Fruit fly (Drosophila melanogaster) whole organism, embryonic: ENCODE results near the gene drm.

Experiments
- C15 ChIP-seq: fragments of 200-800 bp; sonication (Bioruptor generic); IDR thresholded peaks from 3 replicates; pipeline ENCODE4 v1.3.6; 2022; ENCODE audit warnings: missing biosample characterization, missing genetic modification characterization
- CG10147 ChIP-seq: fragments of 200-800 bp; sonication (Bioruptor generic); optimal IDR thresholded peaks from 2 replicates; lab custom pipeline; 2019; ENCODE audit warnings: missing biosample characterization, mild to moderate bottlenecking, missing genetic modification characterization, moderate library complexity
- CG10274 ChIP-seq: fragments of 200-800 bp; sonication (Bioruptor generic); optimal IDR thresholded peaks from 3 replicates; lab custom pipeline; 2017; ENCODE audit warnings: missing biosample characterization, mild to moderate bottlenecking, missing genetic modification characterization
- CG11695 ChIP-seq: fragments of 200-800 bp; sonication (Bioruptor generic); IDR thresholded peaks from 3 replicates; pipeline ENCODE4 v1.3.6; 2022; ENCODE audit warnings: missing biosample characterization, missing genetic modification characterization
- CG12236 ChIP-seq: fragments of 200-800 bp; sonication (Bioruptor generic); optimal IDR thresholded peaks from 2 replicates; lab custom pipeline; 2016; ENCODE audit warnings: missing biosample characterization, missing genetic modification characterization
- CG12769 ChIP-seq: fragments of 200-800 bp; sonication (Bioruptor generic); optimal IDR thresholded peaks from 2 replicates; lab custom pipeline; 2019; ENCODE audit warnings: missing biosample characterization, mild to moderate bottlenecking, missing genetic modification characterization, moderate library complexity
- CG14441 ChIP-seq: fragments of 200-800 bp; sonication (Bioruptor generic); IDR thresholded peaks from 2 replicates; pipeline ENCODE4 v1.3.6; 2022; ENCODE audit warnings: missing biosample characterization, missing genetic modification characterization
- CG14965 ChIP-seq: fragments of 200-800 bp; sonication (Bioruptor generic); optimal IDR thresholded peaks from 2 replicates; lab custom pipeline; 2016; ENCODE audit warnings: missing biosample characterization, missing genetic modification characterization, borderline replicate concordance
- CG15073 ChIP-seq: fragments of 200-800 bp; sonication (Bioruptor generic); optimal IDR thresholded peaks from 2 replicates; lab custom pipeline; 2016; ENCODE audit warnings: missing biosample characterization, missing genetic modification characterization
- CG16815 ChIP-seq: fragments of 200-800 bp; sonication (Bioruptor generic); optimal IDR thresholded peaks from 3 replicates; lab custom pipeline; 2017; ENCODE audit warnings: missing biosample characterization, mild to moderate bottlenecking, missing genetic modification characterization
- CG17359 ChIP-seq: fragments of 200-800 bp; sonication (Bioruptor generic); optimal IDR thresholded peaks from 3 replicates; lab custom pipeline; 2018; ENCODE audit warnings: missing biosample characterization, mild to moderate bottlenecking, missing genetic modification characterization, moderate library complexity
- CG1792 ChIP-seq: fragments of 200-800 bp; sonication (Bioruptor generic); optimal IDR thresholded peaks from 2 replicates; lab custom pipeline; 2016; ENCODE audit warnings: missing biosample characterization, missing genetic modification characterization
- CG3163 ChIP-seq: fragments of 200-800 bp; sonication (Bioruptor generic); optimal IDR thresholded peaks from 3 replicates; lab custom pipeline; 2016; ENCODE audit warnings: missing biosample characterization, missing genetic modification characterization
- CG3281 ChIP-seq: fragments of 200-800 bp; sonication (Bioruptor generic); optimal IDR thresholded peaks from 3 replicates; lab custom pipeline; 2017; ENCODE audit warnings: missing biosample characterization, mild to moderate bottlenecking, missing genetic modification characterization
- CG33213 ChIP-seq: fragments of 200-800 bp; sonication (Bioruptor generic); optimal IDR thresholded peaks from 3 replicates; lab custom pipeline; 2016; ENCODE audit warnings: missing biosample characterization, missing genetic modification characterization
- CG3726 ChIP-seq: fragments of 200-800 bp; sonication (Bioruptor generic); IDR thresholded peaks from 3 replicates; pipeline ENCODE4, ENCODE4 v1.3.6; 2022; ENCODE audit warnings: missing biosample characterization, missing genetic modification characterization
- CG43689 ChIP-seq: fragments of 200-800 bp; sonication (Bioruptor generic); IDR thresholded peaks from 2 replicates; pipeline ENCODE4 v1.3.6; 2022; ENCODE audit warnings: missing biosample characterization, missing genetic modification characterization
- CG7839 ChIP-seq: fragments of 200-800 bp; sonication (Bioruptor generic); optimal IDR thresholded peaks from 3 replicates; lab custom pipeline; 2018; ENCODE audit warnings: missing biosample characterization, mild to moderate bottlenecking, missing genetic modification characterization, moderate library complexity
- CG7928 ChIP-seq: fragments of 200-800 bp; sonication (Bioruptor generic); optimal IDR thresholded peaks from 2 replicates; lab custom pipeline; 2017; ENCODE audit warnings: missing biosample characterization, mild to moderate bottlenecking, missing genetic modification characterization
- CG8281 ChIP-seq: fragments of 200-800 bp; sonication (Bioruptor generic); optimal IDR thresholded peaks from 2 replicates; lab custom pipeline; 2018; ENCODE audit warnings: missing biosample characterization, mild to moderate bottlenecking, missing genetic modification characterization, moderate library complexity
- CG9437 ChIP-seq: fragments of 200-800 bp; sonication (Bioruptor generic); optimal IDR thresholded peaks from 2 replicates; lab custom pipeline; 2018; ENCODE audit warnings: missing biosample characterization, mild to moderate bottlenecking, missing genetic modification characterization
- CG9817 ChIP-seq: fragments of 200-800 bp; sonication (Bioruptor generic); optimal IDR thresholded peaks from 2 replicates; lab custom pipeline; 2018; ENCODE audit warnings: missing biosample characterization, mild to moderate bottlenecking, missing genetic modification characterization, moderate library complexity
- Dbx ChIP-seq: fragments of 200-800 bp; sonication (Bioruptor generic); IDR thresholded peaks from 3 replicates; pipeline ENCODE4 v1.3.6; 2022; ENCODE audit warnings: missing biosample characterization, missing genetic modification characterization
- Ets97D ChIP-seq: fragments of 200-800 bp; sonication (Bioruptor generic); optimal IDR thresholded peaks from 3 replicates; lab custom pipeline; 2016; ENCODE audit warnings: missing biosample characterization, missing genetic modification characterization
- Hand ChIP-seq: fragments of 200-800 bp; sonication (Bioruptor generic); optimal IDR thresholded peaks from 2 replicates; lab custom pipeline; 2017; ENCODE audit warnings: mild to moderate bottlenecking, missing biosample characterization, missing genetic modification reagents, missing genetic modification characterization
- Lim3 ChIP-seq: fragments of 200-800 bp; sonication (Bioruptor generic); IDR thresholded peaks from 2 replicates; pipeline ENCODE4 v1.3.6; 2022; ENCODE audit warnings: missing biosample characterization, missing genetic modification characterization
- MESR4 ChIP-seq: fragments of 200-800 bp; sonication (Bioruptor generic); optimal IDR thresholded peaks from 2 replicates; lab custom pipeline; 2018; ENCODE audit warnings: missing biosample characterization, mild to moderate bottlenecking, missing genetic modification characterization, moderate library complexity
- Mad ChIP-seq: fragments of 200-800 bp; sonication (Bioruptor generic); optimal IDR thresholded peaks from 2 replicates; lab custom pipeline; 2016; ENCODE audit warnings: missing biosample characterization, missing genetic modification characterization
- Meics ChIP-seq: fragments of 200-800 bp; sonication (Bioruptor generic); optimal IDR thresholded peaks from 2 replicates; lab custom pipeline; 2017; ENCODE audit warnings: missing biosample characterization, mild to moderate bottlenecking, missing genetic modification characterization
- Rfx ChIP-seq: fragments of 200-800 bp; sonication (Bioruptor generic); IDR thresholded peaks from 2 replicates; pipeline ENCODE4 v1.3.6; 2022; ENCODE audit warnings: missing biosample characterization, missing genetic modification characterization
- Sox100B ChIP-seq: fragments of 200-800 bp; sonication (Bioruptor generic); optimal IDR thresholded peaks from 3 replicates; lab custom pipeline; 2018; ENCODE audit warnings: missing biosample characterization, mild to moderate bottlenecking, missing genetic modification characterization
- Ssrp ChIP-seq: fragments of 200-800 bp; sonication (Bioruptor generic); optimal IDR thresholded peaks from 2 replicates; lab custom pipeline; 2018; ENCODE audit warnings: missing biosample characterization, mild to moderate bottlenecking, missing genetic modification characterization, moderate library complexity
- Tbp ChIP-seq: fragments of >200 bp; optimal IDR thresholded peaks from 2 replicates; lab custom pipeline; 2018; ENCODE audit warnings: missing biosample characterization, missing genetic modification characterization
- ab ChIP-seq: fragments of 200-800 bp; sonication (Bioruptor generic); optimal IDR thresholded peaks from 2 replicates; lab custom pipeline; 2016; ENCODE audit warnings: missing biosample characterization, missing genetic modification characterization
- crol ChIP-seq: fragments of 200-800 bp; sonication (Bioruptor generic); IDR thresholded peaks from 2 replicates; pipeline ENCODE4 v1.3.6; 2022; ENCODE audit warnings: missing biosample characterization, missing genetic modification characterization
- da ChIP-seq: fragments of 200-800 bp; sonication (Bioruptor generic); optimal IDR thresholded peaks from 2 replicates; lab custom pipeline; 2016; ENCODE audit warnings: missing biosample characterization, missing genetic modification characterization
- fd96Cb ChIP-seq: fragments of 200-800 bp; sonication (Bioruptor generic); optimal IDR thresholded peaks from 2 replicates; lab custom pipeline; 2018; ENCODE audit warnings: missing biosample characterization, mild to moderate bottlenecking, missing genetic modification characterization, moderate library complexity
- gsb ChIP-seq: fragments of 200-800 bp; sonication (Bioruptor generic); IDR thresholded peaks from 2 replicates; pipeline ENCODE4 v1.3.6; 2022; ENCODE audit warnings: missing biosample characterization, missing genetic modification characterization
- gsb-n ChIP-seq: fragments of 200-800 bp; sonication (Bioruptor generic); optimal IDR thresholded peaks from 3 replicates; lab custom pipeline; 2018; ENCODE audit warnings: missing biosample characterization, mild to moderate bottlenecking, missing genetic modification characterization
- pnt ChIP-seq: fragments of 200-800 bp; sonication (Bioruptor generic); optimal IDR thresholded peaks from 3 replicates; lab custom pipeline; 2016; ENCODE audit warnings: missing biosample characterization, missing genetic modification characterization
- pzg ChIP-seq: fragments of 200-800 bp; sonication (Bioruptor generic); optimal IDR thresholded peaks from 3 replicates; lab custom pipeline; 2018; ENCODE audit warnings: missing biosample characterization, mild to moderate bottlenecking, missing genetic modification characterization, moderate library complexity
- repo ChIP-seq: fragments of 200-800 bp; sonication (Bioruptor generic); optimal IDR thresholded peaks from 2 replicates; lab custom pipeline; 2016; ENCODE audit warnings: missing biosample characterization, missing genetic modification characterization
- schlank ChIP-seq: fragments of 200-800 bp; sonication (Bioruptor generic); optimal IDR thresholded peaks from 2 replicates; lab custom pipeline; 2018; ENCODE audit warnings: missing biosample characterization, mild to moderate bottlenecking, missing genetic modification characterization
- scrt ChIP-seq: fragments of 200-800 bp; sonication (Bioruptor generic); optimal IDR thresholded peaks from 2 replicates; lab custom pipeline; 2018; ENCODE audit warnings: missing biosample characterization, mild to moderate bottlenecking, missing genetic modification characterization, moderate library complexity
- sim ChIP-seq: fragments of 200-800 bp; sonication (Bioruptor generic); IDR thresholded peaks from 2 replicates; pipeline ENCODE4 v1.3.6; 2022; ENCODE audit warnings: missing biosample characterization, missing genetic modification characterization
- sna ChIP-seq: fragments of 200-800 bp; sonication (Bioruptor generic); IDR thresholded peaks from 2 replicates; pipeline ENCODE4 v1.3.6; 2022; ENCODE audit warnings: missing biosample characterization, missing genetic modification characterization; ENCODE audit not compliant: partially characterized antibody
- tin ChIP-seq: fragments of 200-800 bp; sonication (Bioruptor generic); optimal IDR thresholded peaks from 3 replicates; lab custom pipeline; 2016; ENCODE audit warnings: missing biosample characterization, missing genetic modification characterization
- trem ChIP-seq: fragments of 200-800 bp; optimal IDR thresholded peaks from 3 replicates; lab custom pipeline; 2019; ENCODE audit warnings: missing biosample characterization, mild to moderate bottlenecking, missing genetic modification characterization, moderate library complexity
- vnd ChIP-seq: fragments of 200-800 bp; sonication (Bioruptor generic); IDR thresholded peaks from 3 replicates; pipeline ENCODE4 v1.3.6; 2022; ENCODE audit warnings: missing biosample characterization, missing genetic modification characterization; ENCODE audit not compliant: partially characterized antibody
- zen2 ChIP-seq: fragments of 200-800 bp; sonication (Bioruptor generic); IDR thresholded peaks from 3 replicates; pipeline ENCODE4 v1.3.6; 2022; ENCODE audit warnings: missing biosample characterization, missing genetic modification characterization; ENCODE audit not compliant: partially characterized antibody
- zf30C ChIP-seq: fragments of 200-800 bp; sonication (Bioruptor generic); optimal IDR thresholded peaks from 3 replicates; lab custom pipeline; 2018; ENCODE audit warnings: missing biosample characterization, mild to moderate bottlenecking, missing genetic modification characterization

The drm gene

dm6 chr2L:3532973-3533525 lies 6.0 kb upstream of the drm start (continued):
- TF ChIP-seq CG11695 (GFP tag; lab: Robert Waterston, UW) (no peak), CG10274 (no peak), CG14441 (GFP tag; lab: Robert Waterston, UW) (no peak), CG9817 (tag; lab: Kevin White, UChicago) (no peak), CG43689 (GFP tag; lab: Robert Waterston, UW) (no peak), CG7839 (tag; lab: Kevin White, UChicago) (peak; percentile 44), pzg (GFP tag; lab: Kevin White, UChicago) (no peak), gsb (GFP tag; lab: Robert Waterston, UW) (no peak), Ssrp (tag; lab: Kevin White, UChicago) (peak; percentile 43), trem (tag; lab: Kevin White, UChicago) (peak; percentile 42), CG33213 (GFP tag; lab: Kevin White, UChicago) (peak; percentile 42), da (no peak), CG10147 (GFP tag; lab: Kevin White, UChicago) (no peak), CG3163 (GFP tag; lab: Kevin White, UChicago) (peak; percentile 7), tin (GFP tag; lab: Kevin White, UChicago) (peak; percentile 40), Ets97D (GFP tag; lab: Kevin White, UChicago) (no peak), Sox100B (GFP tag; lab: Kevin White, UChicago) (no peak), Lim3 (GFP tag; lab: Robert Waterston, UW) (no peak), Meics (GFP tag; lab: Kevin White, UChicago) (no peak), CG16815 (GFP tag; lab: Kevin White, UChicago) (peak; percentile 65), CG7928 (GFP tag; lab: Kevin White, UChicago) (no peak), Tbp (GFP tag; lab: Kevin White, UChicago) (no peak), gsb-n (tag; lab: Kevin White, UChicago) (peak; percentile 36), sna (no peak), CG1792 (GFP tag; lab: Kevin White, UChicago) (peak; percentile 21), Dbx (GFP tag; lab: Robert Waterston, UW) (no peak), crol (no peak), zen2 (GFP tag; lab: Robert Waterston, UW) (no peak), CG3281 (GFP tag; lab: Kevin White, UChicago) (no peak), Rfx (GFP tag; lab: Robert Waterston, UW) (no peak), C15 (no peak), pnt (GFP tag; lab: Kevin White, UChicago) (peak; percentile 55), Hand (GFP tag; lab: Kevin White, UChicago) (no peak), ab (GFP tag; lab: Kevin White, UChicago) (no peak), CG15073 (GFP tag; lab: Kevin White, UChicago) (no peak), MESR4 (GFP tag; lab: Kevin White, UChicago) (no peak), vnd (no peak), CG14965 (GFP tag; lab: Kevin White, UChicago) (no peak), zf30C (peak; percentile 59), repo (GFP tag; lab: Kevin White, UChicago) (peak; percentile 10), Mad (GFP tag; lab: Kevin White, UChicago) (peak; percentile 4), CG9437 (peak; percentile 8), CG3726 (no peak), CG17359 (no peak), schlank (tag; lab: Kevin White, UChicago) (no peak), CG8281 (tag; lab: Kevin White, UChicago) (no peak), fd96Cb (tag; lab: Kevin White, UChicago) (peak; percentile 52), sim (GFP tag; lab: Robert Waterston, UW) (no peak), CG12769 (tag; lab: Kevin White, UChicago) (no peak), scrt (GFP tag; lab: Kevin White, UChicago) (no peak), CG12236 (GFP tag; lab: Kevin White, UChicago) (peak; percentile 22)
